Fruit fly (Drosophila melanogaster) whole organism, embryonic: ENCODE results near the gene wam.

Source experiments
- CG10267 ChIP-seq: fragments of 200-800 bp; sonication (Bioruptor generic); optimal IDR thresholded peaks from 2 replicates; lab custom pipeline; 2018; ENCODE audit warnings: missing biosample characterization, mild to moderate bottlenecking, missing genetic modification characterization, moderate library complexity
- CG18764 ChIP-seq: fragments of 200-800 bp; sonication (Bioruptor generic); optimal IDR thresholded peaks from 3 replicates; lab custom pipeline; 2016; ENCODE audit warnings: missing biosample characterization, missing genetic modification characterization
- CG34422 ChIP-seq: fragments of 200-800 bp; sonication (Bioruptor generic); IDR thresholded peaks from 3 replicates; pipeline ENCODE4 v1.3.6; 2022; ENCODE audit warnings: missing biosample characterization, missing genetic modification characterization
- CG7745 ChIP-seq: fragments of 200-800 bp; sonication (Bioruptor generic); optimal IDR thresholded peaks from 2 replicates; lab custom pipeline; 2018; ENCODE audit warnings: missing biosample characterization, mild to moderate bottlenecking, missing genetic modification characterization, moderate library complexity
- CG8281 ChIP-seq: fragments of 200-800 bp; sonication (Bioruptor generic); optimal IDR thresholded peaks from 2 replicates; lab custom pipeline; 2018; ENCODE audit warnings: missing biosample characterization, mild to moderate bottlenecking, missing genetic modification characterization, moderate library complexity
- Drgx ChIP-seq: fragments of 200-800 bp; sonication (Bioruptor generic); IDR thresholded peaks from 2 replicates; pipeline ENCODE4 v1.3.6; 2022; ENCODE audit warnings: missing biosample characterization, missing genetic modification characterization
- Fer3 ChIP-seq: fragments of 200-800 bp; sonication (Bioruptor generic); optimal IDR thresholded peaks from 2 replicates; lab custom pipeline; 2018; ENCODE audit warnings: missing biosample characterization, mild to moderate bottlenecking, missing genetic modification characterization, moderate library complexity
- NFAT ChIP-seq: fragments of 200-800 bp; sonication (Bioruptor generic); IDR thresholded peaks from 2 replicates; pipeline ENCODE4 v1.3.6; 2022; ENCODE audit warnings: missing biosample characterization, missing genetic modification characterization
- dm ChIP-seq: fragments of 200-800 bp; sonication (Bioruptor generic); optimal IDR thresholded peaks from 3 replicates; lab custom pipeline; 2016; ENCODE audit warnings: missing biosample characterization, missing genetic modification characterization
- ftz-f1 ChIP-seq: fragments of 200-800 bp; sonication (Bioruptor generic); optimal IDR thresholded peaks from 2 replicates; lab custom pipeline; 2016; ENCODE audit warnings: missing biosample characterization, missing genetic modification characterization
- klu ChIP-seq: fragments of 200-800 bp; sonication (Bioruptor generic); IDR thresholded peaks from 2 replicates; pipeline ENCODE4 v1.3.6; 2022; ENCODE audit warnings: missing biosample characterization, missing genetic modification characterization
- ranshi ChIP-seq: fragments of 200-800 bp; sonication (Bioruptor generic); IDR thresholded peaks from 2 replicates; pipeline ENCODE4 v1.3.6; 2022; ENCODE audit warnings: missing biosample characterization, missing genetic modification characterization
- unpg ChIP-seq: fragments of 200-800 bp; sonication (Bioruptor generic); optimal IDR thresholded peaks from 3 replicates; lab custom pipeline; 2018; ENCODE audit warnings: missing biosample characterization, mild to moderate bottlenecking, missing genetic modification characterization, moderate library complexity

dm6 chr3R:23239934-23240632 lies 47.8 kb downstream of the wam start:
- peak; percentile 71 for TF ChIP-seq unpg (GFP tag; lab: Kevin White, UChicago)
- no peak for TF ChIP-seq NFAT (GFP tag; lab: Robert Waterston, UW)
- peak; percentile 31; the same call in 1 of the 2 replicates for TF ChIP-seq ranshi (GFP tag; lab: Robert Waterston, UW)
- no peak for TF ChIP-seq CG8281 (tag; lab: Kevin White, UChicago)
- no peak for TF ChIP-seq dm
- TF ChIP-seq CG18764 (GFP tag; lab: Kevin White, UChicago): no peak
- no peak for TF ChIP-seq CG7745 (tag; lab: Kevin White, UChicago)
- no peak for TF ChIP-seq ftz-f1
- TF ChIP-seq CG10267 (tag; lab: Kevin White, UChicago): peak; percentile 66
- TF ChIP-seq CG34422 (GFP tag; lab: Robert Waterston, UW): peak; percentile 72
- TF ChIP-seq klu: no peak
- no peak for TF ChIP-seq Drgx (GFP tag; lab: Robert Waterston, UW)
- TF ChIP-seq Fer3 (tag; lab: Kevin White, UChicago): peak; percentile 83
